Worm (Caenorhabditis elegans) whole organism, young adult: ENCODE results near the gene ergi-1.

Source experiments
- ceh-91 ChIP-seq: fragments of 200-800 bp; sonication (Bioruptor generic); IDR thresholded peaks from 2 replicates; pipeline ENCODE4 v1.3.6; 2022; ENCODE audit warnings: missing genetic modification reagents, missing genetic modification characterization, missing compliant biosample characterization
- mcd-1 ChIP-seq: fragments of 200-800 bp; sonication (Bioruptor generic); IDR thresholded peaks from 2 replicates; pipeline ENCODE4 v1.3.6; 2022; ENCODE audit warnings: missing genetic modification reagents, missing genetic modification characterization, missing compliant biosample characterization
- nfya-1 ChIP-seq: sonication (generic microtip); optimal IDR thresholded peaks from 2 replicates; lab custom pipeline; 2017; ENCODE audit warnings: antibody characterized with exemption, missing compliant biosample characterization, missing genetic modification characterization, borderline replicate concordance; ENCODE audit not compliant: insufficient read depth

DNA sequence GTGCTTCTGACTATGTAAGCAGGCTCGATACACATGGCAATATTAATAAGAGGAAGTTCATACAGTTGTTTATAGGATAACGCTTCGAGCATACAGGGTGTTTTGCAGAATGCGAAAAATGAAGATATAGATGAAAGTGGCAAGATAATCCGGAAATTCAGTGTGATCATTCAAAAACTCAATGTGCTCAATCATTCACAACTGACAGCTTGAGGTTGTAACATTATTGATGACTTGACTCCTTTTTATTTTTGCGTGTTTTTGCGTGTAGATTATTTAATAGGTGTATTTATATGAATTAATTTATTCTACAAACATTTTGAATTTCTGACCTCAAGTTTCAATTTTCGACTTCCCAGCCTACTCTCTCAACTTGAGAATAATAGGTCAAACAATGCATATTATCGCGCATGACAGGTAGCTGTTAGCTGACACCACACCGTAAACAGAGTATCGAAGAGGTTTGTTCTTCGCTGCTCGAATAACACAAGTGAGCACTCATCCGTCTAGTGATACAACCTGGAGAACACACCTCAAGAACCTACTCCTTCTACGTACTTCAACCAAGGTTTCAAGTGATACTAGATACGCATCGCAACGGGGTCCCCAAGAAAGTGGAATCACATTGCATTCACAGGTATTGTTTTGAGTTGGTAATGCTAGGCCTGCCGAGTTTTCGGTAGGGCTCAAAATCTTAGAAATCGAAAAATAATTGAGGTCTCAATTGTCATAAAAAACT is 12.3 kb upstream of the ergi-1 start:
- no peak for TF ChIP-seq mcd-1 (GFP tag; lab: Robert Waterston, UW)
- TF ChIP-seq nfya-1 (tag; lab: Kevin White, UChicago): no peak
- no peak for TF ChIP-seq ceh-91 (GFP tag; lab: Robert Waterston, UW)
